Fruit fly (Drosophila melanogaster) whole organism, embryonic: ENCODE measurements around the gene Gr2a.

Source experiments
- BEAF-32 ChIP-seq: fragments of 200-800 bp; sonication (Bioruptor generic); optimal IDR thresholded peaks from 3 replicates; lab custom pipeline; 2017; ENCODE audit warnings: missing biosample characterization, missing genetic modification characterization, mild to moderate bottlenecking, moderate library complexity, missing genetic modification reagents
- CG12659 ChIP-seq: fragments of 200-800 bp; sonication (Bioruptor generic); optimal IDR thresholded peaks from 3 replicates; lab custom pipeline; 2017; ENCODE audit warnings: mild to moderate bottlenecking, missing biosample characterization, missing genetic modification reagents, missing genetic modification characterization
- CG13287 ChIP-seq: fragments of 200-800 bp; sonication (Bioruptor generic); IDR thresholded peaks from 2 replicates; pipeline ENCODE4 v1.3.6; 2022; ENCODE audit warnings: missing biosample characterization, missing genetic modification characterization; ENCODE audit not compliant: partially characterized antibody
- CG14710 ChIP-seq: fragments of 200-800 bp; sonication (Bioruptor generic); optimal IDR thresholded peaks from 3 replicates; lab custom pipeline; 2019; ENCODE audit warnings: missing biosample characterization, mild to moderate bottlenecking, missing genetic modification characterization, moderate library complexity
- CG15479 ChIP-seq: fragments of 200-800 bp; sonication (Bioruptor generic); optimal IDR thresholded peaks from 3 replicates; lab custom pipeline; 2019; ENCODE audit warnings: missing biosample characterization, mild to moderate bottlenecking, missing genetic modification characterization, moderate library complexity
- CG1792 ChIP-seq: fragments of 200-800 bp; sonication (Bioruptor generic); optimal IDR thresholded peaks from 2 replicates; lab custom pipeline; 2016; ENCODE audit warnings: missing biosample characterization, missing genetic modification characterization
- CG2129 ChIP-seq: fragments of 200-800 bp; sonication (Bioruptor generic); IDR thresholded peaks from 2 replicates; pipeline ENCODE4 v1.3.6; 2022; ENCODE audit warnings: missing biosample characterization, missing genetic modification characterization; ENCODE audit not compliant: partially characterized antibody
- CG34224 ChIP-seq: fragments of 200-800 bp; sonication (Bioruptor generic); IDR thresholded peaks from 3 replicates; pipeline ENCODE4 v1.3.6; 2022; ENCODE audit warnings: missing biosample characterization, missing genetic modification characterization; ENCODE audit not compliant: partially characterized antibody
- CG34422 ChIP-seq: fragments of 200-800 bp; sonication (Bioruptor generic); IDR thresholded peaks from 3 replicates; pipeline ENCODE4 v1.3.6; 2022; ENCODE audit warnings: missing biosample characterization, missing genetic modification characterization
- CG3847 ChIP-seq: fragments of 200-800 bp; sonication (Bioruptor generic); IDR thresholded peaks from 2 replicates; pipeline ENCODE4 v1.3.6; 2022; ENCODE audit warnings: missing biosample characterization, missing genetic modification characterization
- CG3995 ChIP-seq: fragments of 200-800 bp; sonication (Bioruptor generic); optimal IDR thresholded peaks from 3 replicates; lab custom pipeline; 2016; ENCODE audit warnings: missing biosample characterization, missing genetic modification characterization
- CG6254 ChIP-seq: fragments of 200-800 bp; sonication (Bioruptor generic); optimal IDR thresholded peaks from 3 replicates; lab custom pipeline; 2017; ENCODE audit warnings: mild to moderate bottlenecking, missing biosample characterization, missing genetic modification reagents, missing genetic modification characterization
- CG6272 ChIP-seq: fragments of 200-800 bp; sonication (Bioruptor generic); IDR thresholded peaks from 2 replicates; pipeline ENCODE4 v1.3.6; 2022; ENCODE audit warnings: missing biosample characterization, missing genetic modification characterization
- CG6854 ChIP-seq: fragments of 200-800 bp; sonication (Bioruptor generic); optimal IDR thresholded peaks from 3 replicates; lab custom pipeline; 2017; ENCODE audit warnings: missing biosample characterization, mild to moderate bottlenecking, missing genetic modification characterization
- CG7963 ChIP-seq: fragments of 200-800 bp; sonication (Bioruptor generic); IDR thresholded peaks from 3 replicates; pipeline ENCODE4 v1.3.6; 2022; ENCODE audit warnings: missing biosample characterization, missing genetic modification characterization; ENCODE audit not compliant: partially characterized antibody
- CG9797 ChIP-seq: fragments of 200-800 bp; sonication (Bioruptor generic); optimal IDR thresholded peaks from 3 replicates; lab custom pipeline; 2018; ENCODE audit warnings: missing biosample characterization, mild to moderate bottlenecking, missing genetic modification characterization
- Dfd ChIP-seq, 2 experiments: fragments of >200 bp; optimal IDR thresholded peaks; 2 replicates each; lab custom pipeline; 2017; ENCODE audit warnings: missing biosample characterization in 2 of 2, missing genetic modification characterization in 2 of 2
- Dll ChIP-seq: fragments of 200-800 bp; sonication (Bioruptor generic); IDR thresholded peaks from 4 replicates; pipeline ENCODE4 v1.3.6; 2022; ENCODE audit warnings: missing biosample characterization, missing genetic modification characterization; ENCODE audit not compliant: partially characterized antibody
- Dp ChIP-seq: fragments of 200-800 bp; sonication (Bioruptor generic); optimal IDR thresholded peaks from 2 replicates; lab custom pipeline; 2018; ENCODE audit warnings: missing biosample characterization, mild to moderate bottlenecking, missing genetic modification characterization, moderate library complexity
- Fer1 ChIP-seq: fragments of 200-800 bp; sonication (Bioruptor generic); optimal IDR thresholded peaks from 2 replicates; lab custom pipeline; 2017; ENCODE audit warnings: missing biosample characterization, mild to moderate bottlenecking, missing genetic modification characterization
- Gug ChIP-seq: fragments of 200-800 bp; sonication (Bioruptor generic); IDR thresholded peaks from 4 replicates; pipeline ENCODE4 v1.3.6; 2022; ENCODE audit warnings: missing biosample characterization, missing genetic modification characterization
- HLH4C ChIP-seq: fragments of 200-800 bp; sonication (Bioruptor generic); IDR thresholded peaks from 3 replicates; pipeline ENCODE4 v1.3.6; 2022; ENCODE audit warnings: missing biosample characterization, missing genetic modification characterization; ENCODE audit not compliant: partially characterized antibody
- Kr ChIP-seq: fragments of 200-800 bp; sonication (Bioruptor generic); optimal IDR thresholded peaks from 2 replicates; lab custom pipeline; 2017; ENCODE audit warnings: missing biosample characterization, mild to moderate bottlenecking, missing genetic modification characterization
- MBD-R2 ChIP-seq: fragments of 200-800 bp; sonication (Bioruptor generic); IDR thresholded peaks from 2 replicates; pipeline ENCODE4 v1.3.6; 2022; ENCODE audit warnings: missing biosample characterization, missing genetic modification characterization
- MTF-1 ChIP-seq: fragments of 200-800 bp; sonication (Bioruptor generic); optimal IDR thresholded peaks from 2 replicates; lab custom pipeline; 2018; ENCODE audit warnings: missing biosample characterization, mild to moderate bottlenecking, missing genetic modification characterization, borderline replicate concordance
- Max ChIP-seq: fragments of 200-800 bp; sonication (Bioruptor generic); optimal IDR thresholded peaks from 2 replicates; lab custom pipeline; 2016; ENCODE audit warnings: missing biosample characterization, mild to moderate bottlenecking, missing genetic modification characterization
- Med ChIP-seq: fragments of 200-800 bp; sonication (Bioruptor generic); peaks from one replicate; lab custom pipeline; 2016; ENCODE audit warnings: missing biosample characterization, missing genetic modification characterization, mild to moderate bottlenecking, inconsistent platforms, moderate library complexity
- Myb ChIP-seq: fragments of 200-800 bp; sonication (Bioruptor generic); optimal IDR thresholded peaks from 2 replicates; lab custom pipeline; 2016; ENCODE audit warnings: missing biosample characterization, missing genetic modification characterization
- Nf-YA ChIP-seq: fragments of 200-800 bp; sonication (Bioruptor generic); IDR thresholded peaks from 2 replicates; pipeline ENCODE4 v1.3.6; 2022; ENCODE audit warnings: missing biosample characterization, missing genetic modification characterization
- Scr ChIP-seq: fragments of 200-800 bp; sonication (Bioruptor generic); IDR thresholded peaks from 2 replicates; pipeline ENCODE4 v1.3.6; 2022; ENCODE audit warnings: missing biosample characterization, missing genetic modification characterization; ENCODE audit not compliant: partially characterized antibody
- Sin3A ChIP-seq: fragments of >200 bp; optimal IDR thresholded peaks from 2 replicates; lab custom pipeline; 2018
- Six4 ChIP-seq: fragments of 200-800 bp; sonication (Bioruptor generic); optimal IDR thresholded peaks from 2 replicates; lab custom pipeline; 2016; ENCODE audit warnings: missing biosample characterization, missing genetic modification characterization
- YL-1 ChIP-seq: fragments of 200-800 bp; sonication (Bioruptor generic); optimal IDR thresholded peaks from 3 replicates; lab custom pipeline; 2017; ENCODE audit warnings: missing biosample characterization, mild to moderate bottlenecking, missing genetic modification characterization
- ato ChIP-seq: fragments of 200-800 bp; sonication (Bioruptor generic); IDR thresholded peaks from 2 replicates; pipeline ENCODE4 v1.3.6; 2022; ENCODE audit warnings: missing biosample characterization, missing genetic modification characterization; ENCODE audit not compliant: partially characterized antibody
- inv ChIP-seq: fragments of 200-800 bp; sonication (Bioruptor generic); IDR thresholded peaks from 2 replicates; pipeline ENCODE4 v1.3.6; 2022; ENCODE audit warnings: missing biosample characterization, missing genetic modification characterization; ENCODE audit not compliant: partially characterized antibody
- jumu ChIP-seq: fragments of 200-800 bp; sonication (Bioruptor generic); optimal IDR thresholded peaks from 3 replicates; lab custom pipeline; 2016; ENCODE audit warnings: missing biosample characterization, missing genetic modification characterization
- knrl ChIP-seq: fragments of 200-800 bp; sonication (Bioruptor generic); IDR thresholded peaks from 3 replicates; pipeline ENCODE4 v1.3.6; 2022; ENCODE audit warnings: missing biosample characterization, missing genetic modification characterization; ENCODE audit not compliant: partially characterized antibody
- mld ChIP-seq: fragments of 200-800 bp; sonication (Bioruptor generic); IDR thresholded peaks from 3 replicates; pipeline ENCODE4 v1.3.6; 2022; ENCODE audit warnings: missing biosample characterization, missing genetic modification characterization; ENCODE audit not compliant: partially characterized antibody
- nerfin-2 ChIP-seq: fragments of 200-800 bp; sonication (Bioruptor generic); IDR thresholded peaks from 2 replicates; pipeline ENCODE4 v1.3.6; 2022; ENCODE audit warnings: missing biosample characterization, missing genetic modification characterization; ENCODE audit not compliant: partially characterized antibody
- pfk ChIP-seq: fragments of 200-800 bp; sonication (Bioruptor generic); optimal IDR thresholded peaks from 2 replicates; lab custom pipeline; 2018; ENCODE audit warnings: missing biosample characterization, mild to moderate bottlenecking, missing genetic modification characterization, moderate library complexity
- phol ChIP-seq: fragments of 200-800 bp; sonication (Bioruptor generic); optimal IDR thresholded peaks from 3 replicates; lab custom pipeline; 2018; ENCODE audit warnings: missing biosample characterization, mild to moderate bottlenecking, missing genetic modification characterization, moderate library complexity
- pzg ChIP-seq: fragments of 200-800 bp; sonication (Bioruptor generic); optimal IDR thresholded peaks from 3 replicates; lab custom pipeline; 2018; ENCODE audit warnings: missing biosample characterization, mild to moderate bottlenecking, missing genetic modification characterization, moderate library complexity
- repo ChIP-seq: fragments of 200-800 bp; sonication (Bioruptor generic); optimal IDR thresholded peaks from 2 replicates; lab custom pipeline; 2016; ENCODE audit warnings: missing biosample characterization, missing genetic modification characterization
- rib ChIP-seq: fragments of 200-800 bp; sonication (Bioruptor generic); IDR thresholded peaks from 2 replicates; pipeline ENCODE4 v1.3.6; 2022; ENCODE audit warnings: missing biosample characterization, missing genetic modification characterization
- sr ChIP-seq: fragments of 200-800 bp; sonication (Bioruptor generic); IDR thresholded peaks from 3 replicates; pipeline ENCODE4 v1.3.6; 2022; ENCODE audit warnings: missing biosample characterization, missing genetic modification characterization
- tna ChIP-seq: fragments of 200-800 bp; sonication (Bioruptor generic); IDR thresholded peaks from 2 replicates; pipeline ENCODE4 v1.3.6; 2022; ENCODE audit warnings: missing biosample characterization, missing genetic modification characterization; ENCODE audit not compliant: partially characterized antibody
- unpg ChIP-seq: fragments of 200-800 bp; sonication (Bioruptor generic); optimal IDR thresholded peaks from 3 replicates; lab custom pipeline; 2018; ENCODE audit warnings: missing biosample characterization, mild to moderate bottlenecking, missing genetic modification characterization, moderate library complexity
- wek ChIP-seq: fragments of 200-800 bp; sonication (Bioruptor generic); optimal IDR thresholded peaks from 3 replicates; lab custom pipeline; 2018; ENCODE audit warnings: missing biosample characterization, mild to moderate bottlenecking, missing genetic modification characterization, moderate library complexity
- zen2 ChIP-seq: fragments of 200-800 bp; sonication (Bioruptor generic); IDR thresholded peaks from 3 replicates; pipeline ENCODE4 v1.3.6; 2022; ENCODE audit warnings: missing biosample characterization, missing genetic modification characterization; ENCODE audit not compliant: partially characterized antibody

The Gr2a gene

dm6 chrX:1464033-1464432 is 11.8 kb downstream of the Gr2a start, which contains the start of gene Ns3 (continued):
- TF ChIP-seq zen2 (GFP tag; lab: Robert Waterston, UW) (peak; percentile 89), knrl (peak; percentile 71; the same call in 2 of the 3 replicates), inv (GFP tag; lab: Robert Waterston, UW) (peak; percentile 73), Kr (no peak), sr (GFP tag; lab: Robert Waterston, UW) (no peak), wek (GFP tag; lab: Kevin White, UChicago) (no peak), CG34224 (GFP tag; lab: Robert Waterston, UW) (peak; percentile 91), Dp (peak; percentile 94), CG6254 (GFP tag; lab: Kevin White, UChicago) (no peak), MBD-R2 (GFP tag; lab: Robert Waterston, UW) (peak; percentile 70), pfk (GFP tag; lab: Kevin White, UChicago) (no peak), CG14710 (tag; lab: Kevin White, UChicago) (peak; percentile 50), CG12659 (peak; percentile 15), CG34422 (0 out of 3 replicates have a peak, but pooled peaks have one; percentile 9), CG7963 (peak; percentile 91), repo (no peak), unpg (GFP tag; lab: Kevin White, UChicago) (no peak), CG9797 (peak; percentile 28), phol (tag; lab: Kevin White, UChicago) (peak; percentile 27), BEAF-32 (GFP tag; lab: Kevin White, UChicago) (peak; percentile 82), Gug (GFP tag; lab: Robert Waterston, UW) (no peak), Dll (peak; percentile 85), Nf-YA (no peak), CG13287 (peak; percentile 95), tna (GFP tag; lab: Robert Waterston, UW) (peak; percentile 87), CG15479 (peak; percentile 2), Max (peak; percentile 72), CG6272 (GFP tag; lab: Robert Waterston, UW) (no peak), Dfd (GFP tag; optimal IDR thresholded peaks at IDR 0.05; lab: Kevin White, UChicago) (no peak), ato (GFP tag; lab: Robert Waterston, UW) (peak; percentile 87), CG2129 (GFP tag; lab: Robert Waterston, UW) (peak; percentile 49; the same call in 1 of the 2 replicates), CG6854 (GFP tag; lab: Kevin White, UChicago) (no peak), HLH4C (peak; percentile 94), Med (GFP tag; lab: Kevin White, UChicago) (peak; percentile 52), CG3847 (GFP tag; lab: Robert Waterston, UW) (peak; percentile 32; the same call in 1 of the 2 replicates), Fer1 (GFP tag; lab: Kevin White, UChicago) (no peak), Six4 (GFP tag; lab: Kevin White, UChicago) (no peak), MTF-1 (GFP tag; lab: Kevin White, UChicago) (no peak), Sin3A (lab: Kevin White, UChicago) (peak; percentile 32), CG1792 (GFP tag; lab: Kevin White, UChicago) (no peak), jumu (GFP tag; lab: Kevin White, UChicago) (no peak), rib (GFP tag; lab: Robert Waterston, UW) (no peak), pzg (GFP tag; lab: Kevin White, UChicago) (peak; percentile 87), Scr (GFP tag; lab: Robert Waterston, UW) (peak; percentile 75), CG3995 (GFP tag; lab: Kevin White, UChicago) (peak; percentile 53), Myb (GFP tag; lab: Kevin White, UChicago) (peak; percentile 62), mld (GFP tag; lab: Robert Waterston, UW) (peak; percentile 77; the same call in 2 of the 3 replicates), YL-1 (GFP tag; lab: Kevin White, UChicago) (peak; percentile 63), nerfin-2 (GFP tag; lab: Robert Waterston, UW) (peak; percentile 82)
